Fruit fly (Drosophila melanogaster): Measurements from ENCODE around the gene CG31200.

dm6 chr3R:20788559-20788958 lies 43.4 kb upstream of the CG31200 start:
- TF ChIP-seq her (GFP tag; optimal IDR thresholded peaks at IDR 0.05) (no peak), CG11723 (GFP tag; optimal IDR thresholded peaks at IDR 0.05) (no peak), tgo (GFP tag; IDR thresholded peaks at IDR 0.05) (no peak), cwo (GFP tag; optimal IDR thresholded peaks at IDR 0.05) (no peak), CG6813 (GFP tag; optimal IDR thresholded peaks at IDR 0.05) (no peak)
